Fruit fly (Drosophila melanogaster): ENCODE measurements around the gene CG12237.

CG12237 gene

dm6 chrX:19613473-19613872 lies 29.2 kb downstream of the CG12237 start (continued):
- TF ChIP-seq cas (GFP tag; IDR thresholded peaks at IDR 0.05) (no peak), CG32532 (GFP tag; IDR thresholded peaks at IDR 0.05) (peak; percentile 41; the same call in 1 of the 2 replicates), NfI (GFP tag; optimal IDR thresholded peaks at IDR 0.05) (peak; percentile 78), Atf3 (GFP tag; optimal IDR thresholded peaks at IDR 0.05) (no peak), dmrt11E (tag; optimal IDR thresholded peaks at IDR 0.05) (peak; percentile 11), bab2 (GFP tag; optimal IDR thresholded peaks at IDR 0.05) (no peak), emc (GFP tag; optimal IDR thresholded peaks at IDR 0.05) (no peak), sim (GFP tag; IDR thresholded peaks at IDR 0.05) (no peak), CG10147 (GFP tag; optimal IDR thresholded peaks at IDR 0.05) (peak; percentile 58), CG14014 (GFP tag; IDR thresholded peaks at IDR 0.05) (peak; percentile 14; the same call in 1 of the 2 replicates), CG16813 (GFP tag; IDR thresholded peaks at IDR 0.05; ENCODE audit: partially characterized antibody) (0 out of 3 replicates have a peak, but pooled peaks have one; percentile 33), zfh2 (GFP tag; optimal IDR thresholded peaks at IDR 0.05) (no peak), CG13775 (GFP tag; optimal IDR thresholded peaks at IDR 0.05) (peak; percentile 64), CG18764 (GFP tag; optimal IDR thresholded peaks at IDR 0.05) (no peak), CG5245 (GFP tag; optimal IDR thresholded peaks at IDR 0.05) (no peak), CG31365 (tag; optimal IDR thresholded peaks at IDR 0.05) (peak; percentile 58), nom (GFP tag; optimal IDR thresholded peaks at IDR 0.05) (peak; percentile 69), Oaz (GFP tag; IDR thresholded peaks at IDR 0.05) (no peak), lab (GFP tag; optimal IDR thresholded peaks at IDR 0.05) (no peak), pnt (GFP tag; optimal IDR thresholded peaks at IDR 0.05) (no peak), Scr (GFP tag; IDR thresholded peaks at IDR 0.05; ENCODE audit: partially characterized antibody) (peak; percentile 47), onecut (GFP tag; IDR thresholded peaks at IDR 0.05) (peak; percentile 64), yki (optimal IDR thresholded peaks at IDR 0.05) (no peak), CG13424 (tag; optimal IDR thresholded peaks at IDR 0.05) (peak; percentile 20), CG12769 (tag; optimal IDR thresholded peaks at IDR 0.05) (no peak), Lpt (GFP tag; optimal IDR thresholded peaks at IDR 0.05) (no peak), CG16863 (GFP tag; optimal IDR thresholded peaks at IDR 0.05) (no peak), GATAe (GFP tag; conservative IDR thresholded peaks at IDR 0.05) (no peak), ase (GFP tag; IDR thresholded peaks at IDR 0.05) (no peak), schlank (tag; optimal IDR thresholded peaks at IDR 0.05) (peak; percentile 71), HmgZ (tag; optimal IDR thresholded peaks at IDR 0.05) (peak; percentile 72), Eip74EF (GFP tag; optimal IDR thresholded peaks at IDR 0.05) (peak in 1 of 2 experiments; percentile 32), ro (GFP tag; IDR thresholded peaks at IDR 0.05) (no peak), disco-r (GFP tag; optimal IDR thresholded peaks at IDR 0.05) (no peak), corto (GFP tag; optimal IDR thresholded peaks at IDR 0.05) (no peak), H15 (GFP tag; IDR thresholded peaks at IDR 0.05) (no peak), repo (GFP tag; optimal IDR thresholded peaks at IDR 0.05) (no peak), gce (GFP tag; IDR thresholded peaks at IDR 0.05) (peak; percentile 60; the same call in 1 of the 3 replicates), CG12391 (tag; optimal IDR thresholded peaks at IDR 0.05) (peak; percentile 61), Abd-B (GFP tag; optimal IDR thresholded peaks at IDR 0.05) (no peak), CG10979 (tag; optimal IDR thresholded peaks at IDR 0.05) (peak; percentile 45), crp (GFP tag; optimal IDR thresholded peaks at IDR 0.05) (peak; percentile 28 to 89), CG6254 (GFP tag; optimal IDR thresholded peaks at IDR 0.05) (peak; percentile 13), jumu (GFP tag; optimal IDR thresholded peaks at IDR 0.05) (no peak), CG34376 (GFP tag; optimal IDR thresholded peaks at IDR 0.05) (peak; percentile 90), Hey (tag; optimal IDR thresholded peaks at IDR 0.05) (no peak), CG17186 (GFP tag; optimal IDR thresholded peaks at IDR 0.05) (no peak), Gsc (GFP tag; IDR thresholded peaks at IDR 0.05) (no peak), CG10565 (GFP tag; optimal IDR thresholded peaks at IDR 0.05) (no peak), nerfin-2 (GFP tag; IDR thresholded peaks at IDR 0.05; ENCODE audit: partially characterized antibody) (no peak), slou (GFP tag; optimal IDR thresholded peaks at IDR 0.05) (no peak)

Data from whole organism, embryonic.